Worm (Caenorhabditis elegans): ENCODE data around the gene C56A3.8.

- TF ChIP-seq ztf-23 (GFP tag; IDR thresholded peaks at IDR 0.05) (no peak), flt-1 (GFP tag; IDR thresholded peaks at IDR 0.05) (no peak), klf-2 (GFP tag; conservative IDR thresholded peaks at IDR 0.05) (no peak), tab-1 (GFP tag; IDR thresholded peaks at IDR 0.05) (no peak), ztf-29 (GFP tag; IDR thresholded peaks at IDR 0.05) (no peak), ref-1 (GFP tag; conservative IDR thresholded peaks at IDR 0.05) (no peak), T22C8.4 (GFP tag; IDR thresholded peaks at IDR 0.05) (no peak), cog-1 (tag; optimal IDR thresholded peaks at IDR 0.05) (no peak)
These were observed 3.8 kb downstream of the C56A3.8 start, which contains the start of gene grl-17 for ce11 chrV:13563841-13564240.

All from whole organism, midembryonic.